Worm (Caenorhabditis elegans) whole organism, L2 larva: ENCODE measurements around the gene sod-4.

Source experiments
- C34F6.9 ChIP-seq: fragments of 150-350 bp; optimal IDR thresholded peaks from 2 replicates; lab custom pipeline; 2014; ENCODE audit warnings: missing biosample characterization, missing genetic modification characterization
- F13H6.1 ChIP-seq: sonication (generic microtip); optimal IDR thresholded peaks from 2 replicates; lab custom pipeline; 2016; ENCODE audit warnings: missing genetic modification characterization, missing compliant biosample characterization
- ZK546.5 ChIP-seq: sonication (generic microtip); optimal IDR thresholded peaks from 2 replicates; lab custom pipeline; 2017; ENCODE audit warnings: missing biosample characterization, missing genetic modification characterization
- alr-1 ChIP-seq: fragments of 150-350 bp; optimal IDR thresholded peaks from 2 replicates; lab custom pipeline; 2014; ENCODE audit warnings: missing biosample characterization, missing genetic modification characterization
- blmp-1 ChIP-seq: sonication (generic microtip); optimal IDR thresholded peaks from 2 replicates; lab custom pipeline; 2017; ENCODE audit warnings: missing genetic modification characterization, mild to moderate bottlenecking, missing compliant biosample characterization, antibody characterized with exemption, moderate library complexity; ENCODE audit not compliant: insufficient read depth
- ceh-16 ChIP-seq: fragments of 150-350 bp; optimal IDR thresholded peaks from 2 replicates; lab custom pipeline; 2014; ENCODE audit warnings: missing biosample characterization, missing genetic modification characterization
- ceh-82 ChIP-seq: fragments of 150-350 bp; optimal IDR thresholded peaks from 2 replicates; lab custom pipeline; 2014; ENCODE audit warnings: missing biosample characterization, missing genetic modification characterization
- crh-2 ChIP-seq: sonication (generic microtip); optimal IDR thresholded peaks from 2 replicates; lab custom pipeline; 2017; ENCODE audit warnings: missing biosample characterization, missing genetic modification characterization
- elt-1 ChIP-seq: fragments of 150-350 bp; optimal IDR thresholded peaks from 2 replicates; lab custom pipeline; 2014; ENCODE audit warnings: missing biosample characterization, missing genetic modification characterization
- elt-3 ChIP-seq: sonication (generic microtip); optimal IDR thresholded peaks from 2 replicates; lab custom pipeline; 2017; ENCODE audit warnings: missing biosample characterization, missing genetic modification characterization
- fos-1 ChIP-seq: fragments of 150-350 bp; optimal IDR thresholded peaks from 2 replicates; lab custom pipeline; 2014; ENCODE audit warnings: missing biosample characterization, missing genetic modification characterization
- lin-11 ChIP-seq: fragments of 150-350 bp; sonication (generic microtip); optimal IDR thresholded peaks from 2 replicates; lab custom pipeline; 2014; ENCODE audit warnings: missing biosample characterization, missing genetic modification characterization, inconsistent platforms, mixed read lengths
- lin-39 ChIP-seq: fragments of 150-350 bp; optimal IDR thresholded peaks from 2 replicates; lab custom pipeline; 2014; ENCODE audit warnings: missing biosample characterization, missing genetic modification reagents, missing genetic modification characterization
- lsy-2 ChIP-seq, 2 experiments: fragments of 150-350 bp in 1 of 2; sonication (generic microtip) in 1 of 2; optimal IDR thresholded peaks; 2 replicates each; lab custom pipeline; 2014 to 2017; ENCODE audit warnings: missing biosample characterization in 2 of 2, missing genetic modification characterization in 2 of 2
- mab-5 ChIP-seq: fragments of 150-350 bp; optimal IDR thresholded peaks from 2 replicates; lab custom pipeline; 2014; ENCODE audit warnings: missing biosample characterization, missing genetic modification characterization
- mbf-1 ChIP-seq: sonication (generic microtip); optimal IDR thresholded peaks from 2 replicates; lab custom pipeline; 2017; ENCODE audit warnings: missing biosample characterization, missing genetic modification characterization
- mdl-1 ChIP-seq, 2 experiments: fragments of 150-350 bp in 1 of 2; sonication (generic microtip) in 1 of 2; optimal IDR thresholded peaks; 2 replicates each; lab custom pipeline; 2017; ENCODE audit warnings: missing biosample characterization in 2 of 2, missing genetic modification characterization in 2 of 2
- nhr-10 ChIP-seq: sonication (generic microtip); optimal IDR thresholded peaks from 2 replicates; lab custom pipeline; 2017; ENCODE audit warnings: missing biosample characterization, missing genetic modification characterization
- nhr-129 ChIP-seq: fragments of 150-350 bp; optimal IDR thresholded peaks from 2 replicates; lab custom pipeline; 2014; ENCODE audit warnings: missing biosample characterization, missing genetic modification characterization
- nhr-21 ChIP-seq: fragments of 150-350 bp; optimal IDR thresholded peaks from 2 replicates; lab custom pipeline; 2014; ENCODE audit warnings: missing biosample characterization, missing genetic modification characterization
- nhr-23 ChIP-seq: fragments of 150-350 bp; optimal IDR thresholded peaks from 2 replicates; lab custom pipeline; 2014; ENCODE audit warnings: missing biosample characterization, missing genetic modification reagents, missing genetic modification characterization
- nhr-237 ChIP-seq: fragments of 150-350 bp; optimal IDR thresholded peaks from 2 replicates; lab custom pipeline; 2014; ENCODE audit warnings: missing biosample characterization, missing genetic modification characterization
- nhr-6 ChIP-seq: fragments of 150-350 bp; optimal IDR thresholded peaks from 2 replicates; lab custom pipeline; 2014; ENCODE audit warnings: missing biosample characterization, missing genetic modification characterization
- nhr-77 ChIP-seq: fragments of 150-350 bp; optimal IDR thresholded peaks from 2 replicates; lab custom pipeline; 2014; ENCODE audit warnings: missing biosample characterization, missing genetic modification characterization
- peb-1 ChIP-seq: fragments of 150-350 bp; optimal IDR thresholded peaks from 2 replicates; lab custom pipeline; 2014; ENCODE audit warnings: missing biosample characterization, missing genetic modification characterization
- sem-4 ChIP-seq: fragments of 150-350 bp; optimal IDR thresholded peaks from 2 replicates; lab custom pipeline; 2014; ENCODE audit warnings: missing biosample characterization, missing genetic modification reagents, missing genetic modification characterization
- skn-1 ChIP-seq: sonication (generic microtip); optimal IDR thresholded peaks from 2 replicates; lab custom pipeline; 2017; ENCODE audit warnings: missing biosample characterization, missing genetic modification characterization
- sma-3 ChIP-seq: sonication (generic microtip); optimal IDR thresholded peaks from 2 replicates; lab custom pipeline; 2016; ENCODE audit warnings: missing genetic modification reagents, missing genetic modification characterization, missing compliant biosample characterization
- sma-9 ChIP-seq, 2 experiments: fragments of 150-350 bp in 1 of 2; sonication (generic microtip) in 1 of 2; optimal IDR thresholded peaks; 2 replicates each; lab custom pipeline; 2014 to 2016; ENCODE audit warnings: missing genetic modification characterization in 2 of 2, mild to moderate bottlenecking in 1 of 2, missing biosample characterization in 1 of 2, missing compliant biosample characterization in 1 of 2, missing genetic modification reagents in 1 of 2, moderate library complexity in 1 of 2
- unc-55 ChIP-seq: fragments of 150-350 bp; sonication (generic microtip); optimal IDR thresholded peaks from 3 replicates; lab custom pipeline; 2014; ENCODE audit warnings: missing biosample characterization, missing genetic modification reagents, missing genetic modification characterization
- zag-1 ChIP-seq: fragments of 150-350 bp; optimal IDR thresholded peaks from 2 replicates; lab custom pipeline; 2014; ENCODE audit warnings: missing biosample characterization, missing genetic modification characterization
- ztf-1 ChIP-seq: fragments of 200-800 bp; sonication (Bioruptor generic); conservative IDR thresholded peaks from 2 replicates; pipeline ENCODE4 v1.3.6; 2022; ENCODE audit warnings: missing genetic modification characterization, missing compliant biosample characterization
- ztf-11 ChIP-seq: sonication (generic microtip); optimal IDR thresholded peaks from 2 replicates; lab custom pipeline; 2017; ENCODE audit warnings: missing biosample characterization, missing genetic modification characterization
- ztf-4 ChIP-seq: fragments of 150-350 bp; optimal IDR thresholded peaks from 2 replicates; lab custom pipeline; 2014; ENCODE audit warnings: missing biosample characterization, missing genetic modification characterization

Gene sod-4

ce11 chrIII:9483716-9484115 lies 16.5 kb downstream of the sod-4 start:
- TF ChIP-seq mab-5 (no peak), F13H6.1 (peak; percentile 7), ztf-4 (tag; lab: Kevin White, UChicago) (no peak), zag-1 (tag; lab: Kevin White, UChicago) (peak; percentile 16), mdl-1 (tag; optimal IDR thresholded peaks at IDR 0.05; lab: Kevin White, UChicago) (no peak), peb-1 (tag; lab: Kevin White, UChicago) (no peak), C34F6.9 (tag; lab: Kevin White, UChicago) (peak; percentile 46), nhr-21 (tag; lab: Kevin White, UChicago) (no peak), nhr-129 (peak; percentile 63), sma-9 (GFP tag; optimal IDR thresholded peaks at IDR 0.05; lab: Kevin White, UChicago) (peak; percentile 3), sma-9 (tag; optimal IDR thresholded peaks at IDR 0.05; lab: Kevin White, UChicago) (no peak), lsy-2 (tag; optimal IDR thresholded peaks at IDR 0.05; lab: Kevin White, UChicago) (peak in 1 of 2 experiments; percentile 56), unc-55 (GFP tag; lab: Kevin White, UChicago) (peak; percentile 61), lin-11 (tag; lab: Kevin White, UChicago) (peak; percentile 27)
- TF ChIP-seq, all 48 proteins: peak for 8

ce11 chrIII:9482423-9482993 lies 17.7 kb downstream of the sod-4 start:
- TF ChIP-seq C34F6.9 (tag; lab: Kevin White, UChicago) (peak; percentile 13), ztf-1 (GFP tag; lab: Robert Waterston, UW) (no peak), ceh-16 (no peak), ztf-11 (tag; lab: Kevin White, UChicago) (no peak), lin-39 (tag; lab: Kevin White, UChicago) (no peak), skn-1 (tag; lab: Kevin White, UChicago) (no peak), fos-1 (peak; percentile 48), blmp-1 (tag; lab: Kevin White, UChicago) (no peak), F13H6.1 (no peak), ztf-4 (tag; lab: Kevin White, UChicago) (no peak), lsy-2 (tag; optimal IDR thresholded peaks at IDR 0.05; lab: Kevin White, UChicago) (no peak), alr-1 (tag; lab: Kevin White, UChicago) (no peak), nhr-129 (peak; percentile 29)
- TF ChIP-seq, all 48 proteins: peak for 3

ce11 chrIII:9476564-9476963 lies 23.6 kb downstream of the sod-4 start:
- TF ChIP-seq fos-1 (peak; percentile 81), sem-4 (tag; lab: Kevin White, UChicago) (no peak), nhr-6 (tag; lab: Kevin White, UChicago) (no peak), nhr-21 (tag; lab: Kevin White, UChicago) (no peak), blmp-1 (tag; lab: Kevin White, UChicago) (no peak), zag-1 (tag; lab: Kevin White, UChicago) (no peak), ceh-82 (no peak), nhr-77 (no peak)

ce11 chrIII:9474501-9474900 lies 25.7 kb downstream of the sod-4 start:
- TF ChIP-seq ztf-1 (GFP tag; lab: Robert Waterston, UW) (no peak), F13H6.1 (no peak), nhr-21 (tag; lab: Kevin White, UChicago) (no peak), elt-1 (tag; lab: Kevin White, UChicago) (no peak), alr-1 (tag; lab: Kevin White, UChicago) (no peak), elt-3 (tag; lab: Kevin White, UChicago) (no peak), ceh-82 (no peak), mdl-1 (tag; optimal IDR thresholded peaks at IDR 0.05; lab: Kevin White, UChicago) (no peak), sma-9 (GFP tag; optimal IDR thresholded peaks at IDR 0.05; lab: Kevin White, UChicago) (peak; percentile 21), sma-9 (tag; optimal IDR thresholded peaks at IDR 0.05; lab: Kevin White, UChicago) (no peak), ZK546.5 (tag; lab: Kevin White, UChicago) (no peak), nhr-237 (tag; lab: Kevin White, UChicago) (no peak), crh-2 (tag; lab: Kevin White, UChicago) (peak; percentile 48), fos-1 (peak; percentile 91), nhr-6 (tag; lab: Kevin White, UChicago) (no peak), ztf-4 (tag; lab: Kevin White, UChicago) (no peak), skn-1 (tag; lab: Kevin White, UChicago) (no peak), nhr-10 (tag; lab: Kevin White, UChicago) (no peak), mbf-1 (tag; lab: Kevin White, UChicago) (no peak), C34F6.9 (tag; lab: Kevin White, UChicago) (no peak), nhr-23 (tag; lab: Kevin White, UChicago) (no peak), zag-1 (tag; lab: Kevin White, UChicago) (no peak), sma-3 (GFP tag; lab: Kevin White, UChicago) (peak; percentile 47)
